Fruit fly (Drosophila melanogaster) whole organism, adult: ENCODE data around the gene fusl.
A peak's percentile ranks its signal among the peaks of the same experiment; 100 is the strongest.

Source experiments
- CG11617 ChIP-seq: fragments of 200-800 bp; sonication (Bioruptor generic); optimal IDR thresholded peaks from 2 replicates; lab custom pipeline; 2017; ENCODE audit warnings: mild to moderate bottlenecking, missing biosample characterization, missing genetic modification reagents, missing genetic modification characterization
- CG12768 ChIP-seq: fragments of 200-800 bp; sonication (Bioruptor generic); optimal IDR thresholded peaks from 2 replicates; lab custom pipeline; 2017; ENCODE audit warnings: missing biosample characterization, missing genetic modification characterization, mild to moderate bottlenecking, moderate library complexity, missing genetic modification reagents
- CG14711 ChIP-seq: fragments of 200-800 bp; sonication (Bioruptor generic); optimal IDR thresholded peaks from 2 replicates; lab custom pipeline; 2018; ENCODE audit warnings: missing biosample characterization, mild to moderate bottlenecking, missing genetic modification characterization, moderate library complexity
- CG1620 ChIP-seq: fragments of 200-800 bp; sonication (Bioruptor generic); optimal IDR thresholded peaks from 2 replicates; lab custom pipeline; 2016; ENCODE audit warnings: missing biosample characterization, missing genetic modification characterization
- CG33017 ChIP-seq: fragments of 200-800 bp; sonication (Bioruptor generic); optimal IDR thresholded peaks from 2 replicates; lab custom pipeline; 2018; ENCODE audit warnings: missing biosample characterization, mild to moderate bottlenecking, missing genetic modification characterization, moderate library complexity
- CG5204 ChIP-seq: fragments of 200-800 bp; sonication (Bioruptor generic); optimal IDR thresholded peaks from 2 replicates; lab custom pipeline; 2016; ENCODE audit warnings: missing biosample characterization, missing genetic modification characterization
- CG7045 ChIP-seq: fragments of 200-800 bp; sonication (Bioruptor generic); optimal IDR thresholded peaks from 2 replicates; lab custom pipeline; 2017; ENCODE audit warnings: missing biosample characterization, mild to moderate bottlenecking, missing genetic modification characterization
- CG7101 ChIP-seq: fragments of 200-800 bp; sonication (Bioruptor generic); optimal IDR thresholded peaks from 2 replicates; lab custom pipeline; 2018; ENCODE audit warnings: missing biosample characterization, mild to moderate bottlenecking, missing genetic modification characterization, moderate library complexity
- Clk ChIP-seq: fragments of 200-800 bp; sonication (Bioruptor generic); optimal IDR thresholded peaks from 2 replicates; lab custom pipeline; 2017; ENCODE audit warnings: missing biosample characterization, missing genetic modification characterization
- Crg-1 ChIP-seq: fragments of 200-800 bp; sonication (Bioruptor generic); optimal IDR thresholded peaks from 2 replicates; lab custom pipeline; 2016; ENCODE audit warnings: missing biosample characterization, missing genetic modification characterization
- Hr96 ChIP-seq: fragments of 200-800 bp; sonication (Bioruptor generic); optimal IDR thresholded peaks from 2 replicates; lab custom pipeline; 2016; ENCODE audit warnings: missing biosample characterization, missing genetic modification characterization
- Mnt ChIP-seq: fragments of 200-800 bp; sonication (Bioruptor generic); optimal IDR thresholded peaks from 2 replicates; lab custom pipeline; 2016; ENCODE audit warnings: missing biosample characterization, mild to moderate bottlenecking, missing genetic modification characterization
- bab1 ChIP-seq: fragments of 200-800 bp; sonication (Bioruptor generic); optimal IDR thresholded peaks from 3 replicates; lab custom pipeline; 2019; ENCODE audit warnings: missing biosample characterization, mild to moderate bottlenecking, missing genetic modification characterization, moderate library complexity
- cic ChIP-seq: fragments of 200-800 bp; sonication (Bioruptor generic); optimal IDR thresholded peaks from 2 replicates; lab custom pipeline; 2017; ENCODE audit warnings: missing biosample characterization, mild to moderate bottlenecking, missing genetic modification characterization, moderate library complexity
- cnc ChIP-seq, 2 experiments: fragments of >200 bp; optimal IDR thresholded peaks; 2 replicates each; lab custom pipeline; 2017
- kay ChIP-seq: fragments of 200-800 bp; sonication (Bioruptor generic); peaks from one replicate; lab custom pipeline; 2016; ENCODE audit warnings: missing biosample characterization, missing genetic modification characterization, borderline replicate concordance
- ovo ChIP-seq: fragments of 200-800 bp; sonication (Bioruptor generic); optimal IDR thresholded peaks from 2 replicates; lab custom pipeline; 2016; ENCODE audit warnings: missing biosample characterization, missing genetic modification characterization
- pad ChIP-seq: fragments of 200-800 bp; sonication (Bioruptor generic); optimal IDR thresholded peaks from 3 replicates; lab custom pipeline; 2017; ENCODE audit warnings: missing biosample characterization, missing genetic modification characterization, mild to moderate bottlenecking, moderate library complexity, missing genetic modification reagents
- tj ChIP-seq: fragments of 200-800 bp; sonication (Bioruptor generic); optimal IDR thresholded peaks from 3 replicates; lab custom pipeline; 2017; ENCODE audit warnings: missing biosample characterization, mild to moderate bottlenecking, missing genetic modification characterization, moderate library complexity
- toe ChIP-seq: fragments of 200-800 bp; sonication (Bioruptor generic); optimal IDR thresholded peaks from 2 replicates; lab custom pipeline; 2016; ENCODE audit warnings: missing biosample characterization, missing genetic modification characterization

fusl gene

DNA sequence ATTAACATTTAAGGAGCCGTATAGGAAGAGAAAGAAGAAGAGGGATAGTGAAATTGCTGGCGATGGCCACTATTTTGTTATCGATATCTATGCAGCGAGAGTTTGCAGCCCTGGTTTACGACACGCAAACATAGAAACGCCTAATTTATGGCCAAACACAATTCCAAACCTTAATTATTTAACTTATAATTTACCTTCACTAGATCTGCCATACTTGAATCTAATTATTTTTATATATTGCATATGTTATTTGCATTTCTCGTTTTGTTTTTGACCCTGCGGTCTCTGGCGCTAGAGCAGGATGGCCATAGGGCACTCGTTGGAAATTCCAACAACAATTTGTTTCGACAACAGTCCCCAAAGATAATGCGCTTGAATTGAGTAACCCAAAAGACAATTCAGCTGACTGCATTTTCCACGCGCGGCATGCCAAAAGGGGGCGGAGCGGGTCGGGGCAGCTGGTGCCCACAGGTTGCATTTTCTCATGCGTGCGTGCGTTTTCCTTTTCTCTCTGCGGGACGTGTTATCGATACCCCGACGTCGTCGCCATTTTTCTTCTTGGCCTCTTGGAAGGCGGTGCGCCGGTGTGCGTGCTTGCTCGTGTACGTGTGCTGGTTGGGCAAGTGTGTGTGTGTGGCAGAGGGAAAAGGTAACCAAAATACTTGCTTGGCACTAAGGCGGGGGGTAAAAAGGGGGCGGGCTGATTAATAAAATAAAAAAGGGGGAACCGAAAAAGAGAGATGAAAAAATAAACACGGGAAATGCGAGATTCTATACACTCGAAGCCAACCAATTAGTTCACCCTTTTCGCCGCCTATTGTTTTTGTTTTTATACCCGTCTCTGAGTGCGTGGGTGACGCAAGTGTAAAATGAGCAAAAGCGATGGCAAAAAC is 12.7 kb downstream of the fusl start:
- TF ChIP-seq kay (GFP tag; lab: Kevin White, UChicago), result no peak
- TF ChIP-seq cic (GFP tag; lab: Kevin White, UChicago), result peak; percentile 56
- peak; percentile 2 for TF ChIP-seq CG7045
- TF ChIP-seq Hr96 (GFP tag; lab: Kevin White, UChicago), result no peak
- TF ChIP-seq tj (GFP tag; lab: Kevin White, UChicago), result peak; percentile 50
- TF ChIP-seq cnc (optimal IDR thresholded peaks at IDR 0.05; lab: Kevin White, UChicago), result no peak
- peak; percentile 49 for TF ChIP-seq CG12768 (GFP tag; lab: Kevin White, UChicago)
- peak; percentile 42 for TF ChIP-seq bab1 (GFP tag; lab: Kevin White, UChicago)
- peak; percentile 8 for TF ChIP-seq Clk
- no peak for TF ChIP-seq CG5204 (GFP tag; lab: Kevin White, UChicago)
- peak; percentile 31 for TF ChIP-seq ovo (GFP tag; lab: Kevin White, UChicago)
- TF ChIP-seq toe, result no peak
- TF ChIP-seq CG7101 (tag; lab: Kevin White, UChicago), result peak; percentile 26
- TF ChIP-seq Mnt (GFP tag; lab: Kevin White, UChicago), result peak; percentile 78
- TF ChIP-seq Crg-1 (GFP tag; lab: Kevin White, UChicago), result peak; percentile 60
- peak; percentile 52 for TF ChIP-seq CG1620 (GFP tag; lab: Kevin White, UChicago)
- TF ChIP-seq CG11617, result peak; percentile 21
- TF ChIP-seq pad (GFP tag; lab: Kevin White, UChicago), result peak; percentile 65
- TF ChIP-seq CG14711 (tag; lab: Kevin White, UChicago), result peak; percentile 30
- TF ChIP-seq CG33017 (tag; lab: Kevin White, UChicago), result peak; percentile 51

DNA sequence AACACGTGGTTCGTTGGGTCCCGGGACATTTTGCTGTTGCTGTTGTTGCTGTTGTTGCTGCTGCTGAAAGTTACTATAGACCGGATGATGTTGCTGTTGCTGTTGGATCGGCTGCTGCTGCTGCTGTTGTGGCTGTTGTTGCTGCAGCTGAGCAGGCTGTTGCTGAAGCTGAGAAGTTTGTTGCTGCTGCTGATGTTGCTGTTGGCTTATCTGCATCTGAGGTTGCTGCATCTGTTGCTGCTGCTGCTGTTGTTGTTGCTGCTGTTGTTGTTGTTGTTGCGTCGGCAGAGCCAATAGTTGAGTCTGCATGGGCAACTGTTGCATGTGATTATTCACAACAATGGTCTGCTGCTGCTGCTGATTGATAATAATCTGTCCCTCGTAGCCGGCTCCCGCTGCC is 16.9 kb downstream of the fusl start:
- no peak for TF ChIP-seq CG14711 (tag; lab: Kevin White, UChicago)
- no peak for TF ChIP-seq CG5204 (GFP tag; lab: Kevin White, UChicago)
- TF ChIP-seq pad (GFP tag; lab: Kevin White, UChicago), result no peak
- TF ChIP-seq CG33017 (tag; lab: Kevin White, UChicago), result no peak
- TF ChIP-seq ovo (GFP tag; lab: Kevin White, UChicago), result no peak
- no peak for TF ChIP-seq tj (GFP tag; lab: Kevin White, UChicago)
- no peak for TF ChIP-seq Clk

DNA sequence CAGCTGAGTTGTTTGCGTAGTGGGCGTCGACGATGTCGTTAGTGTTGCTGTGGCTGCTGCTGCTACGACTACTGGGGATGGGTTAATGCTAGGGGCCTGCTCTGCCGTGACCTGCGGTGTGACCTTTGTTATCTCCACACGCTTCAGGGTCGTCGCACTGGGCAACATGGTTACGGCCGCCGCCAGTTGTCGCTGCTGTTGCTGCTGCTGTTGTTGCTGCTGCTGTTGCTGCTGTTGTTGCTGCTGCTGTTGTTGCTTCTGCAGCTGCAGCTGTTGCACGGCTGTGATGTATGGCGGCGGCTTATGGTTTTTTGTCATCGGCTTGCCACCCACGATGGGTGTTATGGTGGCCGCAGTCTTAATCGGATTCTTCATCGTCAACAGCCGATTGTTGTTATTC is 17.8 kb downstream of the fusl start:
- TF ChIP-seq kay (GFP tag; lab: Kevin White, UChicago), result no peak

DNA sequence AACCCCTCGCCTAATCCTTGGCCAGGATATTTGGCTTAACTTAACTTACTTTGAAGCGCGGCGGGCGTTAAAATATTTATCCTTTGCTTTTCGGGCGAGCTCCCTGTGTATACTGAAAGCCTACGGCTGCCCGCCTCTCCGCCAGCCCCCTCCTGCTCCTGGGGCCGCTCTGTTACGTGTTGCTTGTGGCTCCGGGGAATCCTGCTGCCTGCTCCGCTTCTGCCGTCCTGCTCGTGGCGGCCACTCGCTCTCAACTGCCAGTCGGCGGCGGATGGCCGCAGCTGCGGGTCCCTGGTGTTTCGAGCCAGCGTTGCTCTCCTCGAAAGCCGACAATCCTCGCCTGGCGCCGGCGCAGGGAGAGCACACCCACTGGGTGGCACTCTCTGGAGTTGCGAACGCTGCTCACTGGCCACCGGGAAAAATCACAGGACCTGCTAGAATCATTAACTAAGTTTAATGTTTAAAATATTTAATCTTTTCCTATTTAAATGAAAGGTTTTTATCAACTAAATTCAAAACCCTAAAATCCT is 23.2 kb downstream of the fusl start, which contains the start of gene CG14024:
Gene CG14024 (minus strand): TSS at position 266 of the 530 bp plus-strand sequence.
- TF ChIP-seq CG5204 (GFP tag; lab: Kevin White, UChicago), result no peak
- TF ChIP-seq kay (GFP tag; lab: Kevin White, UChicago), result no peak
- TF ChIP-seq Hr96 (GFP tag; lab: Kevin White, UChicago), result no peak
- TF ChIP-seq CG12768 (GFP tag; lab: Kevin White, UChicago), result no peak
- TF ChIP-seq toe, result no peak
- no peak for TF ChIP-seq ovo (GFP tag; lab: Kevin White, UChicago)
- TF ChIP-seq CG7045, result no peak
- TF ChIP-seq pad (GFP tag; lab: Kevin White, UChicago), result no peak
- TF ChIP-seq CG11617, result no peak
- no peak for TF ChIP-seq cnc (optimal IDR thresholded peaks at IDR 0.05; lab: Kevin White, UChicago)

DNA sequence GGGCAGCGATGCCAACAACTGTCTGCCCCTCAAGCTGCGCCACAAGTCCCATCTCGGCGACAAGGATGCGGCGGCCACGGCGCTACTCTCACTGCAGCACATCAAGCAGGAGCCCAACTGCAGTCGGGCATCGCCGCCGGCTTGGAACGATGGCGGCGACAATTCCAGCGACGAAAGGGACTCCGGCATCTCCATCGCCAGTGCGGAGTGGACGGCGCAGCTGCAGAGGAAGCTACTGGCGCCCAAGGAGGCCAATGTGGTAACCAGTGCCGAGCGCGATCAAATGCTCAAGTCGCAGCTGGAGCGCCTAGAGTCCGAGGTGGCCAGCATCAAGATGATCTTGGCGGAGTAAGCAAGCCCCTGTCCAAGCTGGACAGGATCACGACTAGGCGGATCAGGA is 28.5 kb downstream of the fusl start:
- TF ChIP-seq CG11617, result no peak
- no peak for TF ChIP-seq CG5204 (GFP tag; lab: Kevin White, UChicago)
- no peak for TF ChIP-seq bab1 (GFP tag; lab: Kevin White, UChicago)

DNA sequence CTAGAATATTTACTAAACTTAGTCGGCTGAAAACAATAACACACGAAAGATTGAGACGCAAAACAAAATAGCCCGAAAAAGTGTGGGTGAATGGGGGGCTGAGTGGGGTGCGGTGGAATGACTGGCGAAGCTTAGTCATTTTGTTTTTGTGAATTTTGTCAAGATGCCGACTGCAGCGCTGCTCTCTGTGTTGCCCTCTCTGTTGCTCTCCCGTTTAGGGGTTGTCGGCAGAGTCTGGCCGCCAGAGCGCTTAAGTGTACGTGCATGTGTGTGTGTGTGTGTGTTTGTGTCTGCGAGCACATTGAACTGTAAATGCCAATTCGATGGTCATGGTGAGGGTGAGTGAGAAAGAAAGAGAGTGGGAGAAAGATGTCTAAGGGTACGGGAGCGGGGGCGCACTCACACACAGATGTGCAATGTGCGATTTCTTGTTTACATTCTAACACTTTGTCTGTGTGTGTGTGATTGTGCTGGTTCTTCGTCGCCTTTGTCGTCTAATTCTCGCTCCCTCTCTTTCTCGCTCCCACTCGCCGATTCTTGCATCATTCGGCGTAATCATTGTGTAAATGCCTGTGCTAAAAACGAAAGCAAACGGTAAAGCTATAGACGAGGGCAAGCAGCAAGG is 31.4 kb downstream of the fusl start:
- TF ChIP-seq CG11617, result peak; percentile 47
- peak; percentile 2 for TF ChIP-seq ovo (GFP tag; lab: Kevin White, UChicago)
- TF ChIP-seq toe, result peak; percentile 43
- peak; percentile 95 for TF ChIP-seq Mnt (GFP tag; lab: Kevin White, UChicago)
- peak; percentile 51 for TF ChIP-seq tj (GFP tag; lab: Kevin White, UChicago)
- TF ChIP-seq CG1620 (GFP tag; lab: Kevin White, UChicago), result peak; percentile 22
- TF ChIP-seq cnc (optimal IDR thresholded peaks at IDR 0.05; lab: Kevin White, UChicago), result peak in 1 of 2 experiments; percentile 14
- TF ChIP-seq CG33017 (tag; lab: Kevin White, UChicago), result peak; percentile 66
- no peak for TF ChIP-seq CG5204 (GFP tag; lab: Kevin White, UChicago)
- peak; percentile 58 for TF ChIP-seq Clk
- TF ChIP-seq pad (GFP tag; lab: Kevin White, UChicago), result peak; percentile 50
- peak; percentile 33 for TF ChIP-seq Hr96 (GFP tag; lab: Kevin White, UChicago)
- TF ChIP-seq cic (GFP tag; lab: Kevin White, UChicago), result peak; percentile 98
- TF ChIP-seq bab1 (GFP tag; lab: Kevin White, UChicago), result no peak
- TF ChIP-seq CG7045, result peak; percentile 49
- TF ChIP-seq Crg-1 (GFP tag; lab: Kevin White, UChicago), result no peak
- peak; percentile 98 for TF ChIP-seq kay (GFP tag; lab: Kevin White, UChicago)
- TF ChIP-seq CG14711 (tag; lab: Kevin White, UChicago), result peak; percentile 21
- peak; percentile 84 for TF ChIP-seq CG12768 (GFP tag; lab: Kevin White, UChicago)
- peak; percentile 42 for TF ChIP-seq CG7101 (tag; lab: Kevin White, UChicago)
